Worm (Caenorhabditis elegans): ENCODE data around the gene ttc-36.

- TF ChIP-seq snpc-1.3 (tag; optimal IDR thresholded peaks at IDR 0.05; ENCODE audit: insufficient read depth) (no peak), ceh-91 (GFP tag; IDR thresholded peaks at IDR 0.05) (no peak), ceh-27 (GFP tag; optimal IDR thresholded peaks at IDR 0.05) (no peak)
Observed at ce11 chrII:10040834-10041233, 10.8 kb downstream of the ttc-36 start, which contains the start of gene ogr-2.

Measured in whole organism, young adult.